Worm (Caenorhabditis elegans): ENCODE results near the gene F07A11.5.
A peak's percentile ranks its signal among the peaks of the same experiment; 100 is the strongest.

The F07A11.5 gene

ce11 chrII:11650975-11651588 is 39.0 kb downstream of the F07A11.5 start, which contains the start of gene coa-7:
Gene coa-7 (minus strand): TSS chrII:11651148.
- TF ChIP-seq C17E4.6 (GFP tag; IDR thresholded peaks at IDR 0.05), result no peak
- no peak for TF ChIP-seq nfyb-1 (GFP tag; IDR thresholded peaks at IDR 0.05)
- no peak for TF ChIP-seq unc-130 (GFP tag; optimal IDR thresholded peaks at IDR 0.05)
- no peak for TF ChIP-seq hrde-1 (tag; optimal IDR thresholded peaks at IDR 0.05; ENCODE audit: borderline replicate concordance)
- TF ChIP-seq akir-1 (GFP tag; optimal IDR thresholded peaks at IDR 0.05), result no peak
- no peak for TF ChIP-seq ceh-91 (GFP tag; IDR thresholded peaks at IDR 0.05)
- TF ChIP-seq madf-6 (GFP tag; IDR thresholded peaks at IDR 0.05), result peak; percentile 72
- no peak for TF ChIP-seq T26A5.8 (tag; optimal IDR thresholded peaks at IDR 0.05)
- peak; percentile 25 for TF ChIP-seq atf-7 (tag; optimal IDR thresholded peaks at IDR 0.05)
- TF ChIP-seq let-607 (tag; optimal IDR thresholded peaks at IDR 0.05), result no peak
- TF ChIP-seq pha-4 (tag; optimal IDR thresholded peaks at IDR 0.05), result no peak
- TF ChIP-seq efl-1 (GFP tag; optimal IDR thresholded peaks at IDR 0.05), result no peak
- no peak for TF ChIP-seq mel-28 (tag; optimal IDR thresholded peaks at IDR 0.05; ENCODE audit: borderline replicate concordance)
- no peak for TF ChIP-seq F22D6.2 (tag; optimal IDR thresholded peaks at IDR 0.05)
- no peak for TF ChIP-seq lin-35 (GFP tag; optimal IDR thresholded peaks at IDR 0.05)
- TF ChIP-seq ekl-4 (GFP tag; IDR thresholded peaks at IDR 0.05), result peak; percentile 7; the same call in 1 of the 2 replicates
- peak; percentile 75 for TF ChIP-seq repo-1 (tag; optimal IDR thresholded peaks at IDR 0.05)
- TF ChIP-seq F57C9.4 (tag; optimal IDR thresholded peaks at IDR 0.05), result no peak
- no peak for TF ChIP-seq madf-10 (tag; optimal IDR thresholded peaks at IDR 0.05)
- TF ChIP-seq rec-8 (tag; optimal IDR thresholded peaks at IDR 0.05), result peak in 1 of 2 experiments; percentile 42
- TF ChIP-seq ztf-25 (GFP tag; IDR thresholded peaks at IDR 0.05), result 0 out of 2 replicates have a peak, but pooled peaks have one; percentile 4
- TF ChIP-seq rcor-1 (GFP tag; IDR thresholded peaks at IDR 0.05), result no peak
- peak; percentile 61 for TF ChIP-seq pbrm-1 (GFP tag; IDR thresholded peaks at IDR 0.05)
- TF ChIP-seq Y79H2A.3 (GFP tag; conservative IDR thresholded peaks at IDR 0.05), result 0 out of 2 replicates have a peak, but pooled peaks have one; percentile 27
- peak; percentile 44 for TF ChIP-seq tbx-9 (tag; optimal IDR thresholded peaks at IDR 0.05; ENCODE audit: borderline replicate concordance)
- no peak for TF ChIP-seq dpff-1 (tag; optimal IDR thresholded peaks at IDR 0.05)
- TF ChIP-seq bed-2 (GFP tag; IDR thresholded peaks at IDR 0.05), result no peak
- 0 out of 2 replicates have a peak, but pooled peaks have one; percentile 47 for TF ChIP-seq ceh-58 (GFP tag; IDR thresholded peaks at IDR 0.05)
- peak; percentile 13 for TF ChIP-seq lin-54 (GFP tag; optimal IDR thresholded peaks at IDR 0.05)
- no peak for TF ChIP-seq snpc-4 (GFP tag; optimal IDR thresholded peaks at IDR 0.05)
- no peak for TF ChIP-seq snpc-4 (tag; optimal IDR thresholded peaks at IDR 0.05)
- no peak for TF ChIP-seq cebp-1 (GFP tag; IDR thresholded peaks at IDR 0.05)
- peak; percentile 40 for TF ChIP-seq cebp-1 (tag; optimal IDR thresholded peaks at IDR 0.05)
- peak; percentile 92 for TF ChIP-seq F49E8.2 (tag; optimal IDR thresholded peaks at IDR 0.05; ENCODE audit: insufficient read depth)
- no peak for TF ChIP-seq nhr-120 (GFP tag; IDR thresholded peaks at IDR 0.05)
- no peak for TF ChIP-seq snpc-3.4 (tag; optimal IDR thresholded peaks at IDR 0.05)
- TF ChIP-seq nhr-90 (tag; optimal IDR thresholded peaks at IDR 0.05), result no peak
- 0 out of 2 replicates have a peak, but pooled peaks have one; percentile 9 for TF ChIP-seq F39B2.1 (GFP tag; IDR thresholded peaks at IDR 0.05)
- TF ChIP-seq ZK185.1 (tag; optimal IDR thresholded peaks at IDR 0.05; ENCODE audit: poor library complexity, severe bottlenecking), result peak; percentile 24
- peak; percentile 26 for TF ChIP-seq him-1 (tag; optimal IDR thresholded peaks at IDR 0.05)
- TF ChIP-seq ama-1 (optimal IDR thresholded peaks at IDR 0.05), result no peak
- TF ChIP-seq ama-1 (GFP tag; optimal IDR thresholded peaks at IDR 0.05), result no peak
- no peak for TF ChIP-seq C06A6.2 (GFP tag; conservative IDR thresholded peaks at IDR 0.05)
- TF ChIP-seq attf-5 (GFP tag; optimal IDR thresholded peaks at IDR 0.05), result peak; percentile 16
- TF ChIP-seq ztf-18 (tag; optimal IDR thresholded peaks at IDR 0.05), result peak; percentile 59
- no peak for TF ChIP-seq aptf-2 (GFP tag; conservative IDR thresholded peaks at IDR 0.05)
- peak; percentile 55; the same call in 1 of the 2 replicates for TF ChIP-seq hsf-1 (GFP tag; IDR thresholded peaks at IDR 0.05)
- no peak for TF ChIP-seq Y53F4B.3 (GFP tag; IDR thresholded peaks at IDR 0.05)

Data from whole organism, young adult.